Fruit fly (Drosophila melanogaster) S2 (cell line): ENCODE results near the gene Vps26.

ENCODE experiments used
- CG8478 ChIP-seq: fragments of >200 bp; optimal IDR thresholded peaks from 2 replicates; lab custom pipeline; 2018
- CTCF ChIP-seq, 2 experiments: fragments of >200 bp; optimal IDR thresholded peaks; 2 replicates each; lab custom pipeline; 2018

DNA sequence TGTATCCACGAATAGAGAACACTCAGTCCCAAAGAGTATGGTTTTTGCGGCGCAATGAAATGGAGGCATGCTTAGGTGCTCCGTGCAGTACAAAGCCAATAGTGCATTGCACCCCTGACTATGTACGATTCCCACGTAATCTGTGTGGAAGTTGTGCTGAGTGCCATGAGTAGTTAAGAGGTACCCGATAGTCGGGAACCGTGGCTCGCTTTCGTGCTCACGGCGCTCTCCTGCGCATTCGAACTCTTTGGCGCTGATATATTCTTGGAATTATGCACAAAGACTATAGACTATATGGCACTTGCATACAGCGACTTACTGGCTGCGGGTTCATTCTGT, 49.1 kb upstream of the Vps26 start:
- TF ChIP-seq CTCF (optimal IDR thresholded peaks at IDR 0.05; lab: Kevin White, UChicago) (no peak), CG8478 (lab: Kevin White, UChicago) (no peak)
